Fruit fly (Drosophila melanogaster): Measurements from ENCODE around the gene Cdk12.
A peak's percentile ranks its signal among the peaks of the same experiment; 100 is the strongest.

Cdk12 gene

dm6 chr3L:21539245-21540196, 23.4 kb downstream of the Cdk12 start, which contains the start of the genes COX8 and VhaM9.7-b (continued):
- TF ChIP-seq nmo (GFP tag; optimal IDR thresholded peaks at IDR 0.05) (peak; percentile 78), CG9797 (GFP tag; optimal IDR thresholded peaks at IDR 0.05) (peak; percentile 86), CG33557 (GFP tag; optimal IDR thresholded peaks at IDR 0.05) (peak; percentile 32), fd96Cb (tag; optimal IDR thresholded peaks at IDR 0.05) (peak; percentile 43), Doc3 (GFP tag; IDR thresholded peaks at IDR 0.05; ENCODE audit: partially characterized antibody) (peak; percentile 66), CG12236 (GFP tag; optimal IDR thresholded peaks at IDR 0.05) (no peak), Aef1 (GFP tag; IDR thresholded peaks at IDR 0.05) (no peak; the same call in 2 of the 3 replicates), so (GFP tag; IDR thresholded peaks at IDR 0.05) (no peak), CG13624 (GFP tag; optimal IDR thresholded peaks at IDR 0.05) (peak; percentile 56), CG6765 (GFP tag; optimal IDR thresholded peaks at IDR 0.05) (no peak), cad (GFP tag; optimal IDR thresholded peaks at IDR 0.05) (no peak), CG4730 (GFP tag; IDR thresholded peaks at IDR 0.05) (0 out of 2 replicates have a peak, but pooled peaks have one; percentile 67), CG11093 (GFP tag; IDR thresholded peaks at IDR 0.05) (no peak), Chrac-16 (GFP tag; optimal IDR thresholded peaks at IDR 0.05) (peak; percentile 55), ara (GFP tag; IDR thresholded peaks at IDR 0.05) (peak; percentile 54; the same call in 1 of the 2 replicates), CG10209 (GFP tag; optimal IDR thresholded peaks at IDR 0.05) (no peak), Sin3A (optimal IDR thresholded peaks at IDR 0.05) (peak; percentile 73), CG4404 (GFP tag; IDR thresholded peaks at IDR 0.05) (no peak), CG3995 (GFP tag; optimal IDR thresholded peaks at IDR 0.05) (peak; percentile 55), B-H1 (GFP tag; IDR thresholded peaks at IDR 0.05) (no peak), CG1603 (tag; optimal IDR thresholded peaks at IDR 0.05) (peak; percentile 59), CG10431 (GFP tag; optimal IDR thresholded peaks at IDR 0.05) (no peak), CG9932 (GFP tag; IDR thresholded peaks at IDR 0.05) (peak; percentile 88), Antp (GFP tag; optimal IDR thresholded peaks at IDR 0.05) (peak; percentile 46), slp2 (GFP tag; optimal IDR thresholded peaks at IDR 0.05) (peak; percentile 2), p53 (GFP tag; optimal IDR thresholded peaks at IDR 0.05) (no peak), Hey (tag; optimal IDR thresholded peaks at IDR 0.05) (no peak), pan (optimal IDR thresholded peaks at IDR 0.05) (no peak), pan (GFP tag; optimal IDR thresholded peaks at IDR 0.05 in 1 of 2, IDR thresholded peaks at IDR 0.05 in 1 of 2) (peak in 1 of 2 experiments; percentile 37), CG10462 (GFP tag; optimal IDR thresholded peaks at IDR 0.05) (peak; percentile 42), Dip2 (GFP tag; IDR thresholded peaks at IDR 0.05) (no peak), CG9727 (GFP tag; optimal IDR thresholded peaks at IDR 0.05) (no peak), Sox102F (GFP tag; optimal IDR thresholded peaks at IDR 0.05) (no peak), lmd (GFP tag; IDR thresholded peaks at IDR 0.05) (peak; percentile 62; the same call in 1 of the 2 replicates), en (GFP tag; optimal IDR thresholded peaks at IDR 0.05) (no peak), Drgx (GFP tag; IDR thresholded peaks at IDR 0.05) (no peak), jing (GFP tag; optimal IDR thresholded peaks at IDR 0.05) (no peak), pum (GFP tag; optimal IDR thresholded peaks at IDR 0.05) (peak; percentile 62), insv (GFP tag; optimal IDR thresholded peaks at IDR 0.05) (no peak), gro (GFP tag; optimal IDR thresholded peaks at IDR 0.05) (no peak), CG42726 (GFP tag; IDR thresholded peaks at IDR 0.05; ENCODE audit: partially characterized antibody) (peak; percentile 79), CG31224 (GFP tag; IDR thresholded peaks at IDR 0.05) (peak; percentile 8; the same call in 1 of the 2 replicates), CG7963 (GFP tag; IDR thresholded peaks at IDR 0.05; ENCODE audit: partially characterized antibody) (peak; percentile 33; the same call in 1 of the 3 replicates), CG3847 (GFP tag; IDR thresholded peaks at IDR 0.05) (peak; percentile 49; the same call in 1 of the 2 replicates), ato (GFP tag; IDR thresholded peaks at IDR 0.05; ENCODE audit: partially characterized antibody) (peak; percentile 48; the same call in 1 of the 2 replicates), danr (GFP tag; IDR thresholded peaks at IDR 0.05) (no peak), Tbp (GFP tag; optimal IDR thresholded peaks at IDR 0.05) (no peak), dm (GFP tag; optimal IDR thresholded peaks at IDR 0.05) (peak; percentile 12), MBD-R2 (GFP tag; IDR thresholded peaks at IDR 0.05) (peak; percentile 76), Camta (GFP tag; optimal IDR thresholded peaks at IDR 0.05) (peak; percentile 36)

Measured in whole organism, embryonic.